Worm (Caenorhabditis elegans): ENCODE results near the gene bir-1.

DNA sequence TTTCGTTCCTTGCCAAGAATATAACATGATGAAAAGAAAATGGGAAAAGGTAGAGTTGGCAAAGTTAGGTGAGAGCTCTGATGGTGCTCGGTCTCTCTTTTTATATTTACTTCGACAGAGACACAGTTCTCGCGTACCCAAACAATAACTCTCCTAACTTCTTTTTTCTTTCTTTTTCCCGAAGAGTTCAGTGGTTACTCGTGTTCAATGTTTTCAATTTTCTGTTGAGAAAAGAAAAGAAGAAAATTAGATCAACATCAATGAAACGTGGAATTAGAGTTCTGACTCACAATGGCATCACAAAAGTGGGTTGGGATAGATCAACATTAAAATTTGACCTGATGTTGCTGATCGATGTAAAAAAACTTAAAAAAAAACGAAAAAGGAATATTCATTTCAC lies 37.9 kb upstream of the bir-1 start, which contains the start of gene idpp-16:
- TF ChIP-seq nhr-76 (tag; optimal IDR thresholded peaks at IDR 0.05) (no peak), lin-15B (tag; optimal IDR thresholded peaks at IDR 0.05) (no peak), sox-4 (tag; optimal IDR thresholded peaks at IDR 0.05) (no peak), ama-1 (optimal IDR thresholded peaks at IDR 0.05) (no peak), isw-1 (GFP tag; IDR thresholded peaks at IDR 0.05) (no peak), jun-1 (tag; optimal IDR thresholded peaks at IDR 0.05) (no peak), ceh-82 (tag; optimal IDR thresholded peaks at IDR 0.05) (no peak), mep-1 (tag; optimal IDR thresholded peaks at IDR 0.05) (no peak), lsy-2 (tag; optimal IDR thresholded peaks at IDR 0.05) (no peak), Y116A8C.19 (tag; optimal IDR thresholded peaks at IDR 0.05; ENCODE audit: borderline replicate concordance) (no peak), mef-2 (tag; optimal IDR thresholded peaks at IDR 0.05) (no peak), blmp-1 (tag; optimal IDR thresholded peaks at IDR 0.05) (no peak)
